Worm (Caenorhabditis elegans) whole organism, midembryonic: ENCODE measurements around the gene eif-2Bepsilon.

Source experiments
- T22C8.4 ChIP-seq: fragments of 200-800 bp; sonication (Bioruptor generic); IDR thresholded peaks from 2 replicates; pipeline ENCODE4 v1.3.6; 2022; ENCODE audit warnings: missing genetic modification characterization, missing compliant biosample characterization
- cog-1 ChIP-seq: sonication (generic microtip); optimal IDR thresholded peaks from 2 replicates; lab custom pipeline; 2016; ENCODE audit warnings: missing genetic modification characterization, missing compliant biosample characterization
- flt-1 ChIP-seq: fragments of 200-800 bp; sonication (Bioruptor generic); IDR thresholded peaks from 2 replicates; pipeline ENCODE4 v1.3.6; 2022; ENCODE audit warnings: missing genetic modification characterization, missing compliant biosample characterization
- klf-2 ChIP-seq: fragments of 200-800 bp; sonication (Bioruptor generic); conservative IDR thresholded peaks from 2 replicates; pipeline ENCODE4 v1.3.6; 2022; ENCODE audit warnings: missing genetic modification reagents, missing genetic modification characterization, missing compliant biosample characterization
- med-1 ChIP-seq: sonication (generic microtip); optimal IDR thresholded peaks from 2 replicates; lab custom pipeline; 2017; ENCODE audit warnings: missing genetic modification characterization, mild to moderate bottlenecking, missing compliant biosample characterization, antibody characterized with exemption, missing genetic modification reagents; ENCODE audit not compliant: insufficient read depth
- ref-1 ChIP-seq: fragments of 200-800 bp; sonication (Bioruptor generic); conservative IDR thresholded peaks from 2 replicates; pipeline ENCODE4 v1.3.6; 2022; ENCODE audit warnings: missing genetic modification reagents, missing genetic modification characterization, missing compliant biosample characterization
- tab-1 ChIP-seq: fragments of 200-800 bp; sonication (Bioruptor generic); IDR thresholded peaks from 2 replicates; pipeline ENCODE4 v1.3.6; 2022; ENCODE audit warnings: missing genetic modification characterization, missing compliant biosample characterization
- ztf-23 ChIP-seq: fragments of 200-800 bp; sonication (Bioruptor generic); IDR thresholded peaks from 2 replicates; pipeline ENCODE4 v1.3.6; 2022; ENCODE audit warnings: missing genetic modification reagents, missing genetic modification characterization, missing compliant biosample characterization
- ztf-29 ChIP-seq: fragments of 200-800 bp; sonication (Bioruptor generic); IDR thresholded peaks from 2 replicates; pipeline ENCODE4 v1.3.6; 2022; ENCODE audit warnings: missing genetic modification reagents, missing genetic modification characterization, missing compliant biosample characterization

The eif-2Bepsilon gene

DNA sequence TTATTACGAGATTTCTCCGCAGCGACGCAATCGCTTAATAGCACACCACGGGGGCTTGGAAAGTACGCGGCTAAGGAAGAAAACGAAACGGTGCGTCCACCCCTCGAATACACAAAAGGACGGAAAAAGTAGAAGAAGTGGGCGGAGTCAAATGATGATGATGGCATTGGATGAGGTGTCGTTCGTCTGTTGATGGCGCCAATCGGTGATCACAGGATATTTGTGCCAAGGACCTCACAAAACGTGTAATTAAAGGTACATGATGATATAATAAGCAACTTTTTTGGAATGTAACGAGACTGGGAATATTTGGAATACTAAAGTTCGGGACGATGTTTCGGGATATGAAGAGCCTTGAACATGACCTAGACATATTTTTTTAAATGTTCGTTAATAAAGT, 27.3 kb upstream of the eif-2Bepsilon start, which contains the start of gene cutl-12:
Gene cutl-12 (minus strand): TSS at position 101 of the 400 bp plus-strand sequence.
- TF ChIP-seq cog-1 (tag; lab: Kevin White, UChicago) (no peak), tab-1 (no peak), flt-1 (GFP tag; lab: Robert Waterston, UW) (no peak), ztf-29 (GFP tag; lab: Robert Waterston, UW) (no peak), med-1 (GFP tag; lab: Kevin White, UChicago) (no peak), klf-2 (GFP tag; lab: Robert Waterston, UW) (no peak), ztf-23 (GFP tag; lab: Robert Waterston, UW) (no peak), ref-1 (no peak), T22C8.4 (GFP tag; lab: Robert Waterston, UW) (no peak)

DNA sequence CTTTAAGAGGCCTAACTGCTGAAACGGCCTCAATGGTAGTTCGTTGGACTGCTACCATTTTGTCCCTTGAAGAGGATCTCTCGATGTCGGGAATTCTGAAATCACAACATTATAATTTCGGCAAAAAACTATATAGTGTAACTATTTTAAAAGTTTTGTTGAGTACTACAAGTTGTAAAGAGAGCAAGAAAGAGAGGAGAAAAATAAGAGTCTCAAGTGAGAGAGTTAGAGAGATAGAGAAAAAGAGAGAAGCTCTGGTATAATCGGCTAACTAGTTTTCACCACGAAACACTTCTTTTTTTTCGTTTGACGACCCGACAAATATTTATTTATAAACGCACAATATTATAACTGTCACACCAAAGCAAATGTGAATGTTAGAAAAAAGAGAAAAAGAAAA, 24.1 kb upstream of the eif-2Bepsilon start, which contains the start of gene vab-9:
Gene vab-9 (minus strand): TSS at position 101 of the 400 bp plus-strand sequence.
- TF ChIP-seq flt-1 (GFP tag; lab: Robert Waterston, UW) = no peak
- TF ChIP-seq klf-2 (GFP tag; lab: Robert Waterston, UW) = no peak
- TF ChIP-seq med-1 (GFP tag; lab: Kevin White, UChicago) = no peak

ce11 chrII:8639553-8639952, 22.1 kb upstream of the eif-2Bepsilon start:
- no peak for TF ChIP-seq ref-1
- 0 out of 2 replicates have a peak, but pooled peaks have one; percentile 20 for TF ChIP-seq ztf-23 (GFP tag; lab: Robert Waterston, UW)
- no peak for TF ChIP-seq tab-1
- no peak for TF ChIP-seq T22C8.4 (GFP tag; lab: Robert Waterston, UW)

DNA sequence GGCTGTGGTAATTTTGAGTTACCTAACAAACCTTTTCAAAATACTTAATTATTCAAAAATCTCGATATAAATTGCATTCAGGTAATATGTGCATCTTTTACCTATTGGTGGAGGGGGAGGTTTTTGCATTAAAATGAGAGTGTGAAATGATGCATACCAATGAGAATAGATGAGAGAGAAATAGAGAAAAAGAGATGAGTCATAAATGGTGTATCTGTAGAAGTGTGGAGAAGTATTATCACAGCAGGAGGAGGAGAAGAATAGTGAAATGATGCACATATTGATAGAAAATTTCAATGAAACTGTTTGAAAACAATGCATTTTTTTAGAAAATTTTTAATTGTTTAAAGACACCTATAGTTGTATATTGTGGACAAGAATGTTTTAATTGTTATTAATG, 21.2 kb upstream of the eif-2Bepsilon start:
- TF ChIP-seq T22C8.4 (GFP tag; lab: Robert Waterston, UW) (no peak), ztf-29 (GFP tag; lab: Robert Waterston, UW) (no peak), tab-1 (no peak), flt-1 (GFP tag; lab: Robert Waterston, UW) (no peak), klf-2 (GFP tag; lab: Robert Waterston, UW) (no peak), ztf-23 (GFP tag; lab: Robert Waterston, UW) (no peak), cog-1 (tag; lab: Kevin White, UChicago) (no peak), ref-1 (no peak), med-1 (GFP tag; lab: Kevin White, UChicago) (no peak)

ce11 chrII:8641131-8641530, 20.5 kb upstream of the eif-2Bepsilon start, which contains the start of gene D2085.7:
D2085.7 (plus strand) TSS chrII:8641381.
- no peak for TF ChIP-seq klf-2 (GFP tag; lab: Robert Waterston, UW)
- TF ChIP-seq ref-1 = no peak
- TF ChIP-seq ztf-29 (GFP tag; lab: Robert Waterston, UW) = no peak
- no peak for TF ChIP-seq cog-1 (tag; lab: Kevin White, UChicago)
- no peak for TF ChIP-seq T22C8.4 (GFP tag; lab: Robert Waterston, UW)
- TF ChIP-seq med-1 (GFP tag; lab: Kevin White, UChicago) = no peak
- TF ChIP-seq flt-1 (GFP tag; lab: Robert Waterston, UW) = no peak
- TF ChIP-seq ztf-23 (GFP tag; lab: Robert Waterston, UW) = no peak
- TF ChIP-seq tab-1 = no peak

DNA sequence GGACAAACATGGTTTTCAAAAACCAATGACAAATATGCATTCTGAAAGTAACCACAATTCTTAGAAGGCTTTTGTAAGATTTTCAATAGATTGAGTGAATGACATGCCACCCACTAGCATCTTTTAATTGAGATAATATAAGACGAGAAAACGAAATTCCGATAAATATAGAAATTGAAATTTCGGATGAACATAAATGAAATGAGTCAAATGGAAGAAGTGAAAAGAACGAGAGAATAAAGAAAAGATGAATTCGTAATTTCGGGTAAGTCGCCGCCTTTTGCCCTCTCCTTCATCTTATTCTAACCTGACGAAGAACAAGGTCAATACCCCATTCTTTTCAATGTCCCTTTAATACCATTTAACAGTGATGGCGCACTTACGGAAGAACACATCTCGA, 19.3 kb upstream of the eif-2Bepsilon start:
- TF ChIP-seq ref-1 = no peak
- TF ChIP-seq flt-1 (GFP tag; lab: Robert Waterston, UW) = no peak
- no peak for TF ChIP-seq med-1 (GFP tag; lab: Kevin White, UChicago)
- TF ChIP-seq tab-1 = no peak
- TF ChIP-seq ztf-23 (GFP tag; lab: Robert Waterston, UW) = no peak
- no peak for TF ChIP-seq ztf-29 (GFP tag; lab: Robert Waterston, UW)
- no peak for TF ChIP-seq T22C8.4 (GFP tag; lab: Robert Waterston, UW)
- no peak for TF ChIP-seq klf-2 (GFP tag; lab: Robert Waterston, UW)
- no peak for TF ChIP-seq cog-1 (tag; lab: Kevin White, UChicago)

ce11 chrII:8643627-8644356, 17.9 kb upstream of the eif-2Bepsilon start:
- TF ChIP-seq T22C8.4 (GFP tag; lab: Robert Waterston, UW) (no peak), cog-1 (tag; lab: Kevin White, UChicago) (no peak), tab-1 (no peak), med-1 (GFP tag; lab: Kevin White, UChicago) (no peak), ref-1 (no peak), klf-2 (GFP tag; lab: Robert Waterston, UW) (no peak), flt-1 (GFP tag; lab: Robert Waterston, UW) (no peak), ztf-29 (GFP tag; lab: Robert Waterston, UW) (no peak), ztf-23 (GFP tag; lab: Robert Waterston, UW) (no peak)

- TF ChIP-seq ztf-29 (GFP tag; lab: Robert Waterston, UW) (no peak), flt-1 (GFP tag; lab: Robert Waterston, UW) (no peak), T22C8.4 (GFP tag; lab: Robert Waterston, UW) (no peak), cog-1 (tag; lab: Kevin White, UChicago) (no peak), klf-2 (GFP tag; lab: Robert Waterston, UW) (no peak), tab-1 (no peak), med-1 (GFP tag; lab: Kevin White, UChicago) (no peak)
Measured at ce11 chrII:8646437-8646836, 15.2 kb upstream of the eif-2Bepsilon start.

DNA sequence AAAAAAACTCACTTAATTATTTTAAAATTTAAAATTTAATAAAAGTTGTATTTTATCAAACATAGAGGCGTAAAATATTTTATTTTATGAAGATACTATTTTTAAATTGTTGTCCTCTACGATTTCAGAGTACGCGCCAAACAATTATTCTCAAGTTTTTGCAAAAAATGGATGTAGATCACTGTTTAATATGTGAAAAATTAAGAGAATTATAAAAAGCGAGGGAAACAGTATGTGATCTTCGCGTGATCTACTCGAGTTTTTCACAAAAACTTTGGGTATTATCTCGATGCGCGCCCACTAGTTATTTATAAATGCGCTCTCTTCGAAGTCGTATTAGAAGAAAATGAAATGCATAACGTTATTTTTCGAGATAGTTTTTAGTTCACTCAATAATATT, 12.8 kb upstream of the eif-2Bepsilon start:
- TF ChIP-seq klf-2 (GFP tag; lab: Robert Waterston, UW) = no peak
- TF ChIP-seq tab-1 = no peak
- no peak for TF ChIP-seq ztf-29 (GFP tag; lab: Robert Waterston, UW)
- no peak for TF ChIP-seq med-1 (GFP tag; lab: Kevin White, UChicago)
- TF ChIP-seq ztf-23 (GFP tag; lab: Robert Waterston, UW) = no peak
